Worm (Caenorhabditis elegans) whole organism, L4/young adult: Measurements from ENCODE around the gene C34C12.1.

Source experiments
- W03F9.2 ChIP-seq: fragments of 150-350 bp; optimal IDR thresholded peaks from 2 replicates; lab custom pipeline; 2014; ENCODE audit warnings: missing biosample characterization, missing genetic modification characterization
- dao-5 ChIP-seq: sonication (generic microtip); optimal IDR thresholded peaks from 2 replicates; lab custom pipeline; 2016; ENCODE audit warnings: missing genotype, missing genetic modification characterization, moderate library complexity, missing compliant biosample characterization
- him-1 ChIP-seq: sonication (generic microtip); optimal IDR thresholded peaks from 2 replicates; lab custom pipeline; 2016; ENCODE audit warnings: missing genotype, missing genetic modification reagents, missing genetic modification characterization, missing compliant biosample characterization

ce11 chrIII:3430667-3431066, 23.5 kb upstream of the C34C12.1 start:
- TF ChIP-seq him-1 (no peak), W03F9.2 (tag; lab: Kevin White, UChicago) (no peak), dao-5 (tag; lab: Kevin White, UChicago) (no peak)
